Fruit fly (Drosophila melanogaster): ENCODE measurements around the gene RpS15Aa.

Gene RpS15Aa

DNA sequence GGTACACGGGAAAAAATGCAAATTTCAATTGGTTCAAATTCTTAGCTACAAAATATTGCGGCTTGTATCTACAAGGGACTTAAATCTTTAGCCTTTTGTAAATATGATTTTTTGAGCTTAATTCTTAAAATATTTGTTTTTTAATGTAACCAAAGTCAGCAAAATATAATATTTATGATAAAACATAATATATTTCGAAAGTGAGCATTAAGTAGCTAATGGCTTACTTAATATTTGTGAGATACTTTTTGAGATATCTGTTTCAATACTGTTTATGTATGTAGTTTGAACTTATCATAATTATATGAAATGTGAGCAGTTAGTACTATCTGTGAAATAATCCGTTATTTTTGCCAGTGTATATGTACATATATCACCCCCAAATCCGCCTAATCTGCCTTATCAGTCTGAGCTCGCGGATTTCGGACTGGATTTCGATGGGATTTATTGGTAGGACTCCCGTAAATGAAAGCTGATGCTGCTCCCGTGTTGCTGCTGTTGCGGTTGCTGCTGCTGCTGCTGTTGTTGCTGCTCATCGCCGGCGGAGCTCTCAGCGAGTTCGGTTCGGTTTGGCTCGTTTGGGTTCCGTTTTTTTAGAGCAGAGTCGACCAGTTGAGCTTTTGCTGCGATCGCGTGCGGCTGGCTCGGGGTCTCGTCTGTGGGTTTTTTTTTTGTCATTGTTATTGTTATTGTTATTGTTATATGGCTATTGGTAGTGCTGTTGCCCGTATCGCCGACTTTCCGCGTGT lies 16.6 kb downstream of the RpS15Aa start:
- TF ChIP-seq CG17801 (GFP tag; optimal IDR thresholded peaks at IDR 0.05; ENCODE audit: partially characterized antibody) = no peak

DNA sequence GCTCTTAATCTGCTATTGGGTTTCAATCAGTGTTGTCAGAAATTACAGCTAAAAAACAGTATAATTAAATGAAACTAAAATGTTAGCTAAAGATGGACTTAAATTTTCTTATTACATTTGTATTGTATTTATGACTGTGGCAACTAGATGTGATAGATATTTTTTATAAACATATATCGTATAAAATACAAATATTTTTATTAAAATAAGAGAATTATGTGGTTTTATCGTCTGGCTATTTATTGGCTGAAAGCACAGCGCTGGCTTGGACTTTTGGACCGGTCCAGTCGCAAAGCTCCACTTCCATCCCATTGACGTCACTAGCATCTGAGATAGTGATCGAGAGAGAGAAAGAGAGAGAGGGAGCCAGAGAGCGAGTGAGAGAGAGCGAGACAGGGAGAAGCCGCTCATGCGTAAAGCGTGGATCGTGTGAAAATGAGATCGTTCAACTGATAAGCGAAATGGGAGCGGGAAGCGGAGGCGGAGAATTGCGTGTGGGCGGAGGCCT lies 18.1 kb downstream of the RpS15Aa start:
- TF ChIP-seq CG17801 (GFP tag; optimal IDR thresholded peaks at IDR 0.05; ENCODE audit: partially characterized antibody) = peak; percentile 91

DNA sequence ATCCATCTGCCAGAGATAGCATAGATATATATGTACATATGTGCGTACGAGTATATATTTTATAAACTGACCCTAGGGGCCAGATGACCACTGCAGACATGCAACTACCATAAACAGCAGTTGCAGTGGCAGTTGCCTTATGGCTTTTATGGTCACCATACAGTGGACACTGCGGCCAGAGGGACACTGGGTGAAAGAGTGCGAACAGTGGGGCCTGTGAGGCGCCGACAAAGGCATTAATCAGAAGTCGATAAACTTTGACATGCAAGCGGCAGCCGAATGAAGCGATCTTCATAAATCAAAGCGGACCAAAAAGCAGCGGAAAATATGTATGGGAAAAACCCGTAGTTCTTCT lies 22.1 kb downstream of the RpS15Aa start:
- TF ChIP-seq CG17801 (GFP tag; optimal IDR thresholded peaks at IDR 0.05; ENCODE audit: partially characterized antibody) = no peak

DNA sequence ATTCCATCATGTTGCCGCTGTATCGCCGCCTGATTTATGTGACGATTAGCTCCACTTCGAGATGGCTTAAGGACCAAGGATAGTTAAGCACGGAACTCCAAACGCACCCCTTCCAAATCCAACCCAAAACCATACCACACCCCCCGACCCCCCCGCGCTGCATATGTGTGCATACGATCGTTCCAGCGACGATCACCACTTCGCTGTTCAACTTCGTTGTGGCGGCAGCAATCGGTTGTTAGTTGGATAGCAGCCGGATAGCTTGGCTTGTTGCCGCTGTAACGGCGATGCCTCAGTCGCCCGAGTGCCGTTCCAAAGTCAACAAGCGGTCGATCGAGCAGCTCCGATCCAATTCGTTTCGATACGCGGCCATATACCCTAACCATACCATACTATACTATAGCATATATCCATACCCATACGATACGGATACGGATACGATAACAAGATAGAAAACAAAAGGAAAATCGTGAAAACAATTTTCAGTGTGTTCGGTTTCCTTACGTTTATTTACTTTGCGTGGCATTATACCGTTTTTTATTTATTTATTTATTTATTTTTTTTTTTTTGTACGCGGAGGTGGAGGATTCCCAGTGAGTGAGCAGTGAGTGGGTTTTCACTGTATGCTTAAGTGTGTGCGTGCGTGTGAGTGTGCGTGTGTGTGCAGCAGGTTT lies 22.6 kb downstream of the RpS15Aa start:
- no peak for TF ChIP-seq CG17801 (GFP tag; optimal IDR thresholded peaks at IDR 0.05; ENCODE audit: partially characterized antibody)

DNA sequence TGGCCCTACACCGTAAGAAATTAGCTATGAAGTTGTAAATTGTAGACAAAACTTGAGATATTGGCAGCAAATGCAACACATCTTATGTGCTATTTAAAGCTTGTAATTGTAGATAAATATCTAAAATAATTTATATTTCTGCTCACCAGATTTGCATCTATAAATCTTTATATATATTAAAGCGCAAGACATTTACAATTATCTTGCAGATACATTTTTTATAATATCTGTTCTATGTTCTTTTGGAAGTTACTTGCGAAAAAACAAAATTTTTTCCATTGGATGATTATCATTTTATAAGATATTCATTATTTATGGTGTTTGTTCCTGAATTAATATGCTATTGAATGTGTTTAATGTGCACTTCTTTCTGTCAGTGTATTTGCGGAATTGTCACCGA lies 23.2 kb downstream of the RpS15Aa start:
- TF ChIP-seq CG17801 (GFP tag; optimal IDR thresholded peaks at IDR 0.05; ENCODE audit: partially characterized antibody) = no peak

DNA sequence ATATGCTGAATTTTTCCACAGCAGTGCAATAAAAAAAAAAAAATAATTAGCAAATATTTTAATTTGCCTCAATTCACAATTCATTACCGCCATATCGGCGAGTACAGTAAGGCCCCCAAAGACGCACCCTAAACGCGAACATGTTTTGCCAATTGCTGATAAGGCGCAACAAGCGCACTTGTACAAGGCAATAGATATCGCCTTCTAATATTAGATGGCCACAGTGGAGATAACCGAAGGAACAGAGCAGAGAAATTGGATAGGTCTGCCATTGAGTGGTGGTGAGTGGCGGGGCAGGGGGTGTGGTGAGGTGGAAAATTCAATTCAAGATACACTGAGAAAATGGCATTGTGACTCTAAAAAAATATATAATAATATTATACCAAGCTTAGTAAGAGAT lies 24.4 kb downstream of the RpS15Aa start:
- TF ChIP-seq CG17801 (GFP tag; optimal IDR thresholded peaks at IDR 0.05; ENCODE audit: partially characterized antibody) = no peak

DNA sequence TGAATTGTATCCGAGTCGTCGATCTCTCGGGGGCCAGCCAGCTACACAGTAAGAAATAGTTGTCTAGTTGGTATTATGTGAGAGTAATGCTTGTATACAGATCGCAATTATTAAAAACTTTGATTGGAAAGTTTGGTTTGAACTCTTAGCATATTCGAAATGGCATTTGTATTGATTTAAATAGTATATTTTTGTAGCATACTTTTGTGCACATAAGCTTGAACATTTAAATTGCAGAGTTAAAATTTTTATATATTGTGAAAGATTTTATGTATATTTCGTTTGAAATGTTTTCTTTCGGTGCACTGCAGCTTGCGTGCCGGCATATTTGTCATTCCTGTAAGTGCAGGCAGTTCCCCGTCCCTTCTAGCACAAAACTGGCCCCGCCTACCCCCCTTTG lies 25.3 kb downstream of the RpS15Aa start:
- TF ChIP-seq CG17801 (GFP tag; optimal IDR thresholded peaks at IDR 0.05; ENCODE audit: partially characterized antibody) = no peak

DNA sequence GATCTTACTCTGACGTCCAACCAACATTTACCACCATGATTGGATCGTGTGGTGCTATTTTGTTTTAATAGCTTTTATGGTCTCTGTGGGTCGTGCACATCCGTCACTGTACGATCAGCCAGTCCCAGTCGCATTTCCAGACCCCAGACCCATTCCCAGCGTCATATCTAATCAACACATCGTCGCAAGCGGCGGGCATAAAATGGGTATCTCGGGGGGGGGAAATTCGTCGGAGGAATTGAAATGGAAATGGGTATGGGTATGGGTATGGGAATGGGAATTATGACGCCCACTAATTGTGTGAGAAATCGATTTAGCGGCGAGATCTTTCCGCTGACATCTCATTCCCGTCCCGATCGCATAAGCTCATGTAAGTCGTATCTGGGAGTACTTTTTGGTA lies 26.7 kb downstream of the RpS15Aa start:
- no peak for TF ChIP-seq CG17801 (GFP tag; optimal IDR thresholded peaks at IDR 0.05; ENCODE audit: partially characterized antibody)

DNA sequence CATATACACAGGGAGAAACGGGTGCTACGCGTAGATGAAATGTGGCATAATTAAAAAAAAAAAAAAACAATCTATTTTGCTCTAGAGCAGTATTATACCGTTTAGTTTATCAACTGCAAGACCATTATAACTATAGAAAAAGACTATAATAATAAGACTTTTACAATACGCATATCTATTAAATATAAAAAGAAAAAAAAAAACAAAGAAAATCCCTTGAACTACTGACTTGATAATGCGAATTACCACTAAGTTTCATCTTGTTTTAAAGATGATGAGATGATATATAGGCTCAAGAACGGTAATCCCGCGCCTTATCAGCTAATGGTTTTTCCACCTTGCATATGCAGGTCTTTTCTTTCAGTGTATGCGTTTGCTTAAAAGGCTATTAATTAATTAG lies 30.3 kb downstream of the RpS15Aa start:
- TF ChIP-seq CG17801 (GFP tag; optimal IDR thresholded peaks at IDR 0.05; ENCODE audit: partially characterized antibody) = no peak

DNA sequence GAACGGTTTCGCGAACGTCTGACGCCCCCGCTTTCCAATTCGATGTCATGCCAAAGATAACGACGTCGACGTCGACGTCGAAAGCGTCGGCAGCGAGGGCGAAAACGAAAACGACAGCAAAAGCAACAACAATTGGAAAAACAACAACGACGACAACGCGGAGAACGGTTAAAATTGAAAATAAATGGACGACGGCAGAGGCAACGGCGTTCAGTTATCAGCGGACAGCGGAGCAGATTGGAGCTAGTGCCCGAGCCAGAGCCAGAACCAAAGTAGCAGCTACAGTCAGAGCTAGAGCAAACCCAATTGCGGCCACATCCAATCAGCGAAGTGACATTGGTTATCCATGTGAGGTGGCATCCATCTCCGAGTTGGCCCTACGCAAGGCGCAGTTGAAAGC lies 32.2 kb downstream of the RpS15Aa start:
- peak; percentile 51 for TF ChIP-seq CG17801 (GFP tag; optimal IDR thresholded peaks at IDR 0.05; ENCODE audit: partially characterized antibody)

DNA sequence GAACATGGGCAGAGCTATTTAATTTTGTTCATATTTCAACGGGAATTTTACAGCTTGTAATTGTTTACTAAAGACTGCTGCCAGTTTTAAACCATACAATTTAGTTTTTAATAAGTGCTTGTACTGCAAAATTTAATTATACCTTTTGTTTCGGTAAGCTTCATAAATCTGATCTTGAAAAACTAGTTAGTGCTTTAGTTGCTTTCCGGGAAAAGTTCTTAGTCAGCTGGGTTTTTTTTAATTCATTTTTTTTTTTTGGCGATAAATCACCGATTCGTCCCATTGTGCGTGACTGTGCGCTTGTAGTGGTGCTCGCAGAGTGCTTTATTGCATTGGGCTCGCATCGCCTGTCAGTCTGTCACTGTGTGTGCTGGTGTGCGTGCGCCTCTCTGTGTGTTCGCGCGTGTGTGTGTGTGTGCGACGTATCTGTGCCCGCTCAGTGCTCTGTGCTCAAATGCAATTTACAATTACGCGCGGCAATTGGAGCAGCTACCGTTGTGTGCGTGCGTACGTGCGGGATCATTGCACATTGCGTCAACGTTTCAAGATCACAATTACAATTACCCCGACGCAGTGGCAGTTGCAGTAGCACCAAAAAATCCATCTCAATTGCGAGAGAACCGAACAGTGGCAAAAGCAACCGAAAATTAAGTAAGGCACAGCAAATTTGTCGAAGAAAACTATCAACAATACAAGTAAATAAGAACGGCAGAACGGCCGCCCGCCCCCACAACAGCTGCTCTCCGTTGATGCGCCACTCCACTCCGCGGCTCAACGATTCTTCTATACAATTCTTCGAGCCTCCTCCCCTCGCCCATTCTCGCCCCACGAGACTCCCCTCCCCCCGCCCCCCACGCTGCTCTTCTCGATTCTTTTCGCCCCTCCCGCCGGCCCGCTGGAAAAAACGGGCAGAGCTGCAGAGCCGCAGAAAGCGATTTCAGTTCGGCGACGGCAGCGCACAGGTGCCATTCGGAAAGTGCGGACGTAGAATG lies 33.6 kb downstream of the RpS15Aa start:
- no peak for TF ChIP-seq CG17801 (GFP tag; optimal IDR thresholded peaks at IDR 0.05; ENCODE audit: partially characterized antibody)

DNA sequence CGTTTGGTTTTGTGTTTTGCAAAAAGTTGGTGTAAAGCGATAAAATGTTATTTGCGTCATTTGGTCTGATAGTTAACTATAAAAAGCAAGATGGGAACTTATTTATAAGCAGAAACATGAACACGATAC lies 34.1 kb downstream of the RpS15Aa start, which contains the start of gene IP3K2:
Gene IP3K2, plus strand, starts transcription at position 107 of the 129 bp plus-strand sequence.
- TF ChIP-seq CG17801 (GFP tag; optimal IDR thresholded peaks at IDR 0.05; ENCODE audit: partially characterized antibody) = peak; percentile 2

DNA sequence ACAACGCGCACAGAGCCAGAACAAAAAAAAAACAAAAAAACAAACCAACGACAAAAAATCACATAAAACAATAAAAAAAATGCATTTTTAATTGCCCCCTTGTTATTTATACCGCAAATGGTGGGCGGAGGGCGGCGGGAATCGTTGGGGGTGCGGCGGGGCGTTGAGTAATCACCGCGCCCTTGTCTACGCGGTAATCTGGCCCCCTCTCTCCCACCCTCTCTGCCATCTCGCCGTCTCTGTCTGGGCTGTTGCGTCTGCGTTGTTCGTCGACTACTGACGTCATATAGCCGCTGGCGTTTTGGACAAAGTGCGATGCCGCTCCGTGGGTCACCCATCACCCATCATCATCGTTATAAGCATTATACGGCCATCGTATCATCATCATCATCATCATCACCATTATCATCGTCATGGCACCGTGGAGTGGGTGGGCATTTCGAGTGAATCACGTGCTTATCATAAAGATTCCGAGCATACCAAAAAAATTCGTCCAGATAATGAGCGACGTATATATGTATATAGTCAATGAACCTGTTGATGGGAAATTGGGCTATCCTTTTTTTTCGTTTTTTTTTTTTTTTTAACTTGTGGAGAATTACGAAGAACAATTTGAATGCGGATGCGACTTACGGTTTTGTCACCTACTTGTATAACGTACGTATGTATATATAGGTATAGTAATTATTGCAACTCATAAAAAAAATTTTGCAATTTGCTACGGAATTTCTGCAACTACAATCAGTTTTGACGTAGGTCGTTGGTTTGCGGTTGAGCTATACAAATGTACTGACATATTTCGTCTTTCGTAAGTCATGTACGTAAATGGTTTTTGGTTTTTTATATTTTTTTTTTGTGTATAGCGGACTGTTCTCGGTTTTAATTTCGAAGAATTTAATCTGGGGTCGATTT lies 34.6 kb downstream of the RpS15Aa start:
- peak; percentile 54 for TF ChIP-seq CG17801 (GFP tag; optimal IDR thresholded peaks at IDR 0.05; ENCODE audit: partially characterized antibody)

DNA sequence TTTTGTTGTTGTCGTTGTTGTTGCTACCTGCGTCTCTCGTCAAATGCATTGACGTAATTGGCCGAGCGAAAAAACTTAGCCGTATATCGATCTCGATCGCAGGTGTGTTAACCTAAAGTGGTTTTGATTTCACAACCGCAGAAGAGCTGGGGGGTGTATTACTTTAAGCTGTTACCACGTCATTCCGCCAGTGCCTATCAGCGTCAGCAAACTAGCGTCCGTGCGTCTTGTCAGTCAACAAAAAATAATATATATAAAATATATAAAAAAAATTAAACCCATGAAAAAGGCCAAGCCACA lies 35.2 kb downstream of the RpS15Aa start, which contains the start of gene CG1764:
Gene CG1764, minus strand, starts transcription at position 101 of the 300 bp plus-strand sequence.
- TF ChIP-seq CG17801 (GFP tag; optimal IDR thresholded peaks at IDR 0.05; ENCODE audit: partially characterized antibody) = no peak

Data from ovary, adult (tissue).